Fruit fly (Drosophila melanogaster) whole organism, pupa: ENCODE measurements around the gene sra.

Experiments used
- CG12605 ChIP-seq: fragments of 200-800 bp; sonication (Bioruptor generic); IDR thresholded peaks from 2 replicates; pipeline ENCODE4 v1.3.6; 2022; ENCODE audit warnings: missing biosample characterization, missing genetic modification characterization
- CG14655 ChIP-seq: fragments of 200-800 bp; sonication (Bioruptor generic); optimal IDR thresholded peaks from 3 replicates; lab custom pipeline; 2017; ENCODE audit warnings: mild to moderate bottlenecking, missing biosample characterization, missing genetic modification reagents, missing genetic modification characterization
- CG15710 ChIP-seq: fragments of 200-800 bp; sonication (Bioruptor generic); optimal IDR thresholded peaks from 2 replicates; lab custom pipeline; 2018; ENCODE audit warnings: missing biosample characterization, mild to moderate bottlenecking, missing genetic modification characterization, moderate library complexity
- CG34367 ChIP-seq: fragments of 200-800 bp; sonication (Bioruptor generic); optimal IDR thresholded peaks from 2 replicates; lab custom pipeline; 2018; ENCODE audit warnings: missing biosample characterization, mild to moderate bottlenecking, missing genetic modification characterization
- CG8159 ChIP-seq: fragments of 200-800 bp; sonication (Bioruptor generic); optimal IDR thresholded peaks from 3 replicates; lab custom pipeline; 2018; ENCODE audit warnings: missing biosample characterization, mild to moderate bottlenecking, missing genetic modification characterization, moderate library complexity
- CG8301 ChIP-seq: fragments of 200-800 bp; sonication (Bioruptor generic); optimal IDR thresholded peaks from 2 replicates; lab custom pipeline; 2018; ENCODE audit warnings: missing biosample characterization, mild to moderate bottlenecking, missing genetic modification characterization
- D1 ChIP-seq: fragments of 200-800 bp; sonication (Bioruptor generic); optimal IDR thresholded peaks from 2 replicates; lab custom pipeline; 2018; ENCODE audit warnings: missing biosample characterization, mild to moderate bottlenecking, missing genetic modification characterization, moderate library complexity
- EcR ChIP-seq: fragments of 200-800 bp; sonication (Bioruptor generic); optimal IDR thresholded peaks from 3 replicates; lab custom pipeline; 2019; ENCODE audit warnings: missing biosample characterization, missing genetic modification characterization, mild to moderate bottlenecking, moderate library complexity, missing genetic modification reagents
- Ets98B ChIP-seq: fragments of 200-800 bp; sonication (Bioruptor generic); IDR thresholded peaks from 2 replicates; pipeline ENCODE4 v1.3.6; 2022; ENCODE audit warnings: missing biosample characterization, missing genetic modification characterization
- Pif1A ChIP-seq: fragments of 200-800 bp; sonication (Bioruptor generic); optimal IDR thresholded peaks from 3 replicates; lab custom pipeline; 2016; ENCODE audit warnings: missing biosample characterization, missing genetic modification characterization
- Pif1B ChIP-seq: fragments of 200-800 bp; sonication (Bioruptor generic); optimal IDR thresholded peaks from 3 replicates; lab custom pipeline; 2016; ENCODE audit warnings: missing biosample characterization, missing genetic modification characterization
- rn ChIP-seq: fragments of 200-800 bp; sonication (Bioruptor generic); IDR thresholded peaks from 2 replicates; pipeline ENCODE4 v1.3.6; 2022; ENCODE audit warnings: missing biosample characterization, missing genetic modification characterization

dm6 chr3R:16241102-16241779, 54.4 kb downstream of the sra start:
- TF ChIP-seq CG15710 (tag; lab: Kevin White, UChicago) (peak; percentile 21), Pif1B (GFP tag; lab: Kevin White, UChicago) (no peak), D1 (no peak), CG8159 (tag; lab: Kevin White, UChicago) (peak; percentile 47), CG8301 (tag; lab: Kevin White, UChicago) (no peak), Pif1A (no peak), Ets98B (no peak), EcR (peak; percentile 90), rn (GFP tag; lab: Robert Waterston, UW) (no peak), CG12605 (GFP tag; lab: Robert Waterston, UW) (no peak), CG34367 (no peak), CG14655 (peak; percentile 25)
